Worm (Caenorhabditis elegans) whole organism, L4 larva: ENCODE measurements around the gene F34H10.3.

Experiments used
- aha-1 ChIP-seq: fragments of 150-350 bp; peaks from one replicate; lab custom pipeline; 2014; ENCODE audit warnings: missing biosample characterization, missing genetic modification characterization
- ceh-82 ChIP-seq: sonication (generic microtip); optimal IDR thresholded peaks from 2 replicates; lab custom pipeline; 2017; ENCODE audit warnings: missing biosample characterization, missing genetic modification characterization
- daf-8 ChIP-seq: fragments of 200-800 bp; sonication (Bioruptor generic); IDR thresholded peaks from 2 replicates; pipeline ENCODE4 v1.3.6; 2022; ENCODE audit warnings: missing genetic modification characterization, missing compliant biosample characterization
- dmd-8 ChIP-seq: fragments of 200-800 bp; sonication (Bioruptor generic); IDR thresholded peaks from 2 replicates; pipeline ENCODE4 v1.3.6; 2022; ENCODE audit warnings: missing genetic modification characterization, missing compliant biosample characterization
- fkh-10 ChIP-seq: fragments of 150-350 bp; optimal IDR thresholded peaks from 2 replicates; lab custom pipeline; 2014; ENCODE audit warnings: missing biosample characterization, missing genetic modification reagents, missing genetic modification characterization
- gei-8 ChIP-seq: fragments of 200-800 bp; sonication (Bioruptor generic); optimal IDR thresholded peaks from 2 replicates; lab custom pipeline; 2018; ENCODE audit warnings: mild to moderate bottlenecking, missing genetic modification characterization, missing compliant biosample characterization
- lsy-2 ChIP-seq, 2 experiments: fragments of 150-350 bp in 1 of 2; sonication (generic microtip) in 1 of 2; optimal IDR thresholded peaks; 2 replicates each; lab custom pipeline; 2014 to 2017; ENCODE audit warnings: missing biosample characterization in 2 of 2, missing genetic modification characterization in 2 of 2
- madf-5 ChIP-seq, 2 experiments: fragments of 200-800 bp; sonication (Bioruptor generic); IDR thresholded peaks; 2 replicates each; pipeline ENCODE4 v1.3.6; 2022; ENCODE audit warnings: missing compliant biosample characterization in 2 of 2, missing genetic modification characterization in 2 of 2
- mdl-1 ChIP-seq, 2 experiments: fragments of 150-350 bp in 1 of 2; sonication (generic microtip) in 1 of 2; optimal IDR thresholded peaks; 2 replicates each; lab custom pipeline; 2014 to 2017; ENCODE audit warnings: missing biosample characterization in 2 of 2, missing genetic modification characterization in 2 of 2
- pqm-1 ChIP-seq: sonication (generic microtip); optimal IDR thresholded peaks from 2 replicates; lab custom pipeline; 2017; ENCODE audit warnings: missing biosample characterization, missing genetic modification characterization
- snpc-4 ChIP-seq: fragments of 150-350 bp; optimal IDR thresholded peaks from 2 replicates; lab custom pipeline; 2014; ENCODE audit warnings: missing biosample characterization, missing genetic modification characterization
- tra-1 ChIP-seq: fragments of 200-800 bp; sonication (Bioruptor generic); IDR thresholded peaks from 2 replicates; pipeline ENCODE4 v1.3.6; 2022; ENCODE audit warnings: missing genetic modification reagents, missing genetic modification characterization, missing compliant biosample characterization
- unc-62 ChIP-seq, 3 experiments: fragments of 150-350 bp in 1 of 3; sonication (generic microtip); optimal IDR thresholded peaks in 2 of 3; peaks in 1 of 3; 1 replicate in 1 of 3; 2 replicates in 2 of 3; lab custom pipeline; 2014 to 2017; ENCODE audit warnings: missing biosample characterization in 3 of 3, missing genetic modification characterization in 3 of 3, missing genetic modification reagents in 3 of 3, missing genotype in 1 of 3
- zip-11 ChIP-seq: fragments of 200-800 bp; sonication (Bioruptor generic); IDR thresholded peaks from 2 replicates; pipeline ENCODE4 v1.3.6; 2022; ENCODE audit warnings: missing genetic modification characterization, missing compliant biosample characterization

- TF ChIP-seq unc-62 (GFP tag; optimal IDR thresholded peaks at IDR 0.05 in 1 of 2; lab: Kevin White, UChicago) (peak in 1 of 2 experiments; percentile 83), unc-62 (tag; optimal IDR thresholded peaks at IDR 0.05; lab: Kevin White, UChicago) (no peak), dmd-8 (GFP tag; lab: Robert Waterston, UW) (no peak), snpc-4 (no peak), daf-8 (GFP tag; lab: Robert Waterston, UW) (no peak), aha-1 (tag; lab: Kevin White, UChicago) (no peak), zip-11 (GFP tag; lab: Robert Waterston, UW) (no peak), madf-5 (GFP tag; IDR thresholded peaks at IDR 0.05; lab: Robert Waterston, UW) (no peak), mdl-1 (tag; optimal IDR thresholded peaks at IDR 0.05; lab: Kevin White, UChicago) (no peak), pqm-1 (no peak), gei-8 (GFP tag; lab: Kevin White, UChicago) (no peak), lsy-2 (tag; optimal IDR thresholded peaks at IDR 0.05; lab: Kevin White, UChicago) (no peak), ceh-82 (tag; lab: Kevin White, UChicago) (no peak), fkh-10 (GFP tag; lab: Kevin White, UChicago) (no peak), tra-1 (GFP tag; lab: Robert Waterston, UW) (no peak)
Measured at ce11 chrX:9673228-9673627, 38.4 kb upstream of the F34H10.3 start.
